Fruit fly (Drosophila melanogaster): ENCODE results near the gene CG17780.

DNA sequence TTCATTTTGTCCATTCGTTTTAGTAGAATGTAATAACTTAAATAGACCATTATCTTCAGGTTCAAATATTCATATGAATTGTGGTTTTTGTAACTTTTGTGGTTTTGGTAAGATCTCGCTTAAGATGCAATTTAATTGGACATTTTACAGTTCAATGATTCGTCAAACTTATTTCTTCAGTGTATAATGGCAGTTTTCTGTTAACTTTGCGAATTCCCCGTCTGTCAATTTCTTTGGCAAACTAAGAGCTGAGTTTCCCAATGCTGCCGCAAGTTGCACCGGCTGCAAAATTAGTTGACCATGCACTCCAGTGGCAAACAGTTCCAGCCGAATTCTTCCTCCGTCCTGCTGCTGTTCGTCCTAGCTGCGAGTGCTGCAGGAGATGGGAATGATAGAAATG is 8.3 kb downstream of the CG17780 start, which contains the start of gene CG33342:
- TF ChIP-seq CG8478 (optimal IDR thresholded peaks at IDR 0.05) (no peak), psq (optimal IDR thresholded peaks at IDR 0.05) (no peak)
